Worm (Caenorhabditis elegans): ENCODE data around the gene rom-1.

DNA sequence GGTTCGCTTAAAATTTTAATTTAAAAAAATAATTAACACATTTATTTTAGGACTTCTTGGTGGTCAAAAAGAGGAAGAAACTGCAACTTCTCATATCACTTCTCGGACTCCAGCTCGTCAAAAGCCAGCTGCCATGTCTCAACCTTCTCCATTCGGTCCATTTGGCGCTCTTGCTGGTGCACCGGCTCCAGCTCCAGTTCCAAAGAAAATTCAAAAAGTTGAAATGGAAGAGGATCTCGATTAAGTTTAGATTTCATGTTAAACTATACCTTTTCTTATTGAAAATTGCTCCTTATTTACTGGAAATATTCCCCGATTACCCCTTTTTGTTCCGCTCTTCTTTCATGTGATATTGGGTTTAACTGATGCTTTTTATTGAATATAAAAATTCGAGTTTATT is 6.7 kb downstream of the rom-1 start:
- no peak for TF ChIP-seq zag-1 (tag; optimal IDR thresholded peaks at IDR 0.05)
- TF ChIP-seq aha-1 (tag) = peak; percentile 93
- TF ChIP-seq daf-19 (GFP tag; conservative IDR thresholded peaks at IDR 0.05) = no peak
- TF ChIP-seq ama-1 (optimal IDR thresholded peaks at IDR 0.05) = no peak
- no peak for TF ChIP-seq unc-39 (tag; optimal IDR thresholded peaks at IDR 0.05)
- TF ChIP-seq jun-1 (tag; optimal IDR thresholded peaks at IDR 0.05) = no peak
- no peak for TF ChIP-seq ceh-82 (tag; optimal IDR thresholded peaks at IDR 0.05)
- no peak for TF ChIP-seq unc-62 (GFP tag; optimal IDR thresholded peaks at IDR 0.05 in 1 of 2)
- TF ChIP-seq unc-62 (tag; optimal IDR thresholded peaks at IDR 0.05) = no peak
- no peak for TF ChIP-seq dve-1 (tag; optimal IDR thresholded peaks at IDR 0.05; ENCODE audit: insufficient read depth)
- no peak for TF ChIP-seq egl-27 (tag; optimal IDR thresholded peaks at IDR 0.05)
- TF ChIP-seq nhr-76 (tag; optimal IDR thresholded peaks at IDR 0.05) = no peak
- no peak for TF ChIP-seq ZK546.5 (tag; optimal IDR thresholded peaks at IDR 0.05)
- TF ChIP-seq R02D3.7 (tag; optimal IDR thresholded peaks at IDR 0.05) = no peak
- no peak for TF ChIP-seq lin-15B (tag; optimal IDR thresholded peaks at IDR 0.05)
